Fruit fly (Drosophila melanogaster) whole organism, embryonic: ENCODE measurements around the gene CG10984.

Experiments used
- Bgb ChIP-seq: fragments of 200-800 bp; sonication (Bioruptor generic); IDR thresholded peaks from 2 replicates; pipeline ENCODE4 v1.3.6; 2022; ENCODE audit warnings: missing biosample characterization, missing genetic modification characterization; ENCODE audit not compliant: partially characterized antibody
- CG10267 ChIP-seq: fragments of 200-800 bp; sonication (Bioruptor generic); optimal IDR thresholded peaks from 2 replicates; lab custom pipeline; 2018; ENCODE audit warnings: missing biosample characterization, mild to moderate bottlenecking, missing genetic modification characterization, moderate library complexity
- CG12219 ChIP-seq: fragments of 200-800 bp; sonication (Bioruptor generic); optimal IDR thresholded peaks from 3 replicates; lab custom pipeline; 2018; ENCODE audit warnings: missing biosample characterization, mild to moderate bottlenecking, missing genetic modification characterization
- CG12659 ChIP-seq: fragments of 200-800 bp; sonication (Bioruptor generic); optimal IDR thresholded peaks from 3 replicates; lab custom pipeline; 2017; ENCODE audit warnings: mild to moderate bottlenecking, missing biosample characterization, missing genetic modification reagents, missing genetic modification characterization
- CG14710 ChIP-seq: fragments of 200-800 bp; sonication (Bioruptor generic); optimal IDR thresholded peaks from 3 replicates; lab custom pipeline; 2019; ENCODE audit warnings: missing biosample characterization, mild to moderate bottlenecking, missing genetic modification characterization, moderate library complexity
- CG14860 ChIP-seq: fragments of 200-800 bp; sonication (Bioruptor generic); IDR thresholded peaks from 3 replicates; pipeline ENCODE4 v1.3.6; 2022; ENCODE audit warnings: missing biosample characterization, missing genetic modification characterization; ENCODE audit not compliant: partially characterized antibody
- CG17829 ChIP-seq: fragments of 200-800 bp; optimal IDR thresholded peaks from 2 replicates; lab custom pipeline; 2019; ENCODE audit warnings: missing biosample characterization, mild to moderate bottlenecking, missing genetic modification characterization, moderate library complexity
- CG1792 ChIP-seq: fragments of 200-800 bp; sonication (Bioruptor generic); optimal IDR thresholded peaks from 2 replicates; lab custom pipeline; 2016; ENCODE audit warnings: missing biosample characterization, missing genetic modification characterization
- CG2116 ChIP-seq: fragments of 200-800 bp; sonication (Bioruptor generic); optimal IDR thresholded peaks from 3 replicates; lab custom pipeline; 2018; ENCODE audit warnings: missing biosample characterization, mild to moderate bottlenecking, missing genetic modification characterization
- CG2120 ChIP-seq: fragments of 200-800 bp; sonication (Bioruptor generic); optimal IDR thresholded peaks from 3 replicates; lab custom pipeline; 2016; ENCODE audit warnings: missing biosample characterization, missing genetic modification characterization
- CG30020 ChIP-seq: fragments of 200-800 bp; optimal IDR thresholded peaks from 2 replicates; lab custom pipeline; 2019; ENCODE audit warnings: missing biosample characterization, mild to moderate bottlenecking, missing genetic modification characterization, moderate library complexity
- CG30403 ChIP-seq: fragments of 200-800 bp; sonication (Bioruptor generic); optimal IDR thresholded peaks from 3 replicates; lab custom pipeline; 2016; ENCODE audit warnings: missing biosample characterization, missing genetic modification characterization
- CG4360 ChIP-seq: fragments of 200-800 bp; sonication (Bioruptor generic); IDR thresholded peaks from 2 replicates; pipeline ENCODE4 v1.3.6; 2022; ENCODE audit warnings: missing biosample characterization, missing genetic modification characterization
- CG4617 ChIP-seq: fragments of 200-800 bp; sonication (Bioruptor generic); optimal IDR thresholded peaks from 3 replicates; lab custom pipeline; 2016; ENCODE audit warnings: missing biosample characterization, missing genetic modification characterization, borderline replicate concordance
- CG4820 ChIP-seq: fragments of 200-800 bp; sonication (Bioruptor generic); optimal IDR thresholded peaks from 3 replicates; lab custom pipeline; 2016; ENCODE audit warnings: missing biosample characterization, missing genetic modification characterization
- CG8924 ChIP-seq: fragments of 200-800 bp; optimal IDR thresholded peaks from 3 replicates; lab custom pipeline; 2019; ENCODE audit warnings: missing biosample characterization, mild to moderate bottlenecking, missing genetic modification characterization, moderate library complexity
- CHES-1-like ChIP-seq: fragments of 200-800 bp; sonication (Bioruptor generic); optimal IDR thresholded peaks from 2 replicates; lab custom pipeline; 2016; ENCODE audit warnings: missing biosample characterization, missing genetic modification characterization
- Chrac-16 ChIP-seq: fragments of 200-800 bp; sonication (Bioruptor generic); optimal IDR thresholded peaks from 3 replicates; lab custom pipeline; 2016; ENCODE audit warnings: missing biosample characterization, missing genetic modification characterization
- Doc3 ChIP-seq: fragments of 200-800 bp; sonication (Bioruptor generic); IDR thresholded peaks from 3 replicates; pipeline ENCODE4 v1.3.6; 2022; ENCODE audit warnings: missing biosample characterization, missing genetic modification characterization; ENCODE audit not compliant: partially characterized antibody
- Dp ChIP-seq: fragments of 200-800 bp; sonication (Bioruptor generic); optimal IDR thresholded peaks from 2 replicates; lab custom pipeline; 2018; ENCODE audit warnings: missing biosample characterization, mild to moderate bottlenecking, missing genetic modification characterization, moderate library complexity
- Eip74EF ChIP-seq, 2 experiments: fragments of 200-800 bp in 1 of 2; fragments of >200 bp in 1 of 2; sonication (Bioruptor generic) in 1 of 2; optimal IDR thresholded peaks; 2 replicates each; lab custom pipeline; 2017 to 2019; ENCODE audit warnings: missing biosample characterization in 2 of 2, missing genetic modification characterization in 2 of 2, mild to moderate bottlenecking in 1 of 2, moderate library complexity in 1 of 2
- Fer2 ChIP-seq: fragments of 200-800 bp; sonication (Bioruptor generic); optimal IDR thresholded peaks from 2 replicates; lab custom pipeline; 2018; ENCODE audit warnings: missing biosample characterization, mild to moderate bottlenecking, missing genetic modification characterization, moderate library complexity
- HLH4C ChIP-seq: fragments of 200-800 bp; sonication (Bioruptor generic); IDR thresholded peaks from 3 replicates; pipeline ENCODE4 v1.3.6; 2022; ENCODE audit warnings: missing biosample characterization, missing genetic modification characterization; ENCODE audit not compliant: partially characterized antibody
- MBD-R2 ChIP-seq: fragments of 200-800 bp; sonication (Bioruptor generic); IDR thresholded peaks from 2 replicates; pipeline ENCODE4 v1.3.6; 2022; ENCODE audit warnings: missing biosample characterization, missing genetic modification characterization
- MESR4 ChIP-seq: fragments of 200-800 bp; sonication (Bioruptor generic); optimal IDR thresholded peaks from 2 replicates; lab custom pipeline; 2018; ENCODE audit warnings: missing biosample characterization, mild to moderate bottlenecking, missing genetic modification characterization, moderate library complexity
- Med ChIP-seq: fragments of 200-800 bp; sonication (Bioruptor generic); peaks from one replicate; lab custom pipeline; 2016; ENCODE audit warnings: missing biosample characterization, missing genetic modification characterization, mild to moderate bottlenecking, inconsistent platforms, moderate library complexity
- Opbp ChIP-seq: fragments of 200-800 bp; sonication (Bioruptor generic); IDR thresholded peaks from 3 replicates; pipeline ENCODE4 v1.3.6; 2022; ENCODE audit warnings: missing biosample characterization, missing genetic modification characterization; ENCODE audit not compliant: partially characterized antibody
- Pdp1 ChIP-seq, 2 experiments: fragments of 200-800 bp; sonication (Bioruptor generic); optimal IDR thresholded peaks; 3 replicates each; lab custom pipeline; 2016; ENCODE audit warnings: missing biosample characterization in 2 of 2, missing genetic modification characterization in 2 of 2, mild to moderate bottlenecking in 1 of 2, moderate library complexity in 1 of 2
- Usf ChIP-seq: fragments of 200-800 bp; sonication (Bioruptor generic); optimal IDR thresholded peaks from 2 replicates; lab custom pipeline; 2017; ENCODE audit warnings: missing genotype, missing biosample characterization, missing genetic modification characterization
- Xbp1 ChIP-seq: fragments of 200-800 bp; sonication (Bioruptor generic); optimal IDR thresholded peaks from 3 replicates; lab custom pipeline; 2016; ENCODE audit warnings: missing biosample characterization, mild to moderate bottlenecking, missing genetic modification characterization
- YL-1 ChIP-seq: fragments of 200-800 bp; sonication (Bioruptor generic); optimal IDR thresholded peaks from 3 replicates; lab custom pipeline; 2017; ENCODE audit warnings: missing biosample characterization, mild to moderate bottlenecking, missing genetic modification characterization
- bigmax ChIP-seq: fragments of 200-800 bp; sonication (Bioruptor generic); optimal IDR thresholded peaks from 2 replicates; lab custom pipeline; 2018; ENCODE audit warnings: missing biosample characterization, mild to moderate bottlenecking, missing genetic modification characterization
- crol ChIP-seq: fragments of 200-800 bp; sonication (Bioruptor generic); IDR thresholded peaks from 2 replicates; pipeline ENCODE4 v1.3.6; 2022; ENCODE audit warnings: missing biosample characterization, missing genetic modification characterization
- da ChIP-seq: fragments of 200-800 bp; sonication (Bioruptor generic); optimal IDR thresholded peaks from 2 replicates; lab custom pipeline; 2016; ENCODE audit warnings: missing biosample characterization, missing genetic modification characterization
- exex ChIP-seq: fragments of 200-800 bp; sonication (Bioruptor generic); optimal IDR thresholded peaks from 4 replicates; lab custom pipeline; 2018; ENCODE audit warnings: missing biosample characterization, mild to moderate bottlenecking, missing genetic modification characterization, moderate library complexity
- fru ChIP-seq: fragments of >200 bp; optimal IDR thresholded peaks from 2 replicates; lab custom pipeline; 2017
- gfzf ChIP-seq: fragments of 200-800 bp; sonication (Bioruptor generic); optimal IDR thresholded peaks from 2 replicates; lab custom pipeline; 2016; ENCODE audit warnings: missing biosample characterization, mild to moderate bottlenecking, missing genetic modification characterization, moderate library complexity
- h ChIP-seq: fragments of >200 bp; optimal IDR thresholded peaks from 2 replicates; lab custom pipeline; 2017
- luna ChIP-seq: fragments of 200-800 bp; sonication (Bioruptor generic); optimal IDR thresholded peaks from 2 replicates; lab custom pipeline; 2016; ENCODE audit warnings: missing biosample characterization, missing genetic modification characterization
- nerfin-2 ChIP-seq: fragments of 200-800 bp; sonication (Bioruptor generic); IDR thresholded peaks from 2 replicates; pipeline ENCODE4 v1.3.6; 2022; ENCODE audit warnings: missing biosample characterization, missing genetic modification characterization; ENCODE audit not compliant: partially characterized antibody
- pfk ChIP-seq: fragments of 200-800 bp; sonication (Bioruptor generic); optimal IDR thresholded peaks from 2 replicates; lab custom pipeline; 2018; ENCODE audit warnings: missing biosample characterization, mild to moderate bottlenecking, missing genetic modification characterization, moderate library complexity
- phol ChIP-seq: fragments of 200-800 bp; sonication (Bioruptor generic); optimal IDR thresholded peaks from 3 replicates; lab custom pipeline; 2018; ENCODE audit warnings: missing biosample characterization, mild to moderate bottlenecking, missing genetic modification characterization, moderate library complexity
- sna ChIP-seq: fragments of 200-800 bp; sonication (Bioruptor generic); IDR thresholded peaks from 2 replicates; pipeline ENCODE4 v1.3.6; 2022; ENCODE audit warnings: missing biosample characterization, missing genetic modification characterization; ENCODE audit not compliant: partially characterized antibody
- tll ChIP-seq, 2 experiments: fragments of 200-800 bp in 1 of 2; fragments of >200 bp in 1 of 2; sonication (Bioruptor generic) in 1 of 2; optimal IDR thresholded peaks; 2 replicates each; lab custom pipeline; 2017 to 2019; ENCODE audit warnings: missing biosample characterization in 2 of 2, missing genetic modification characterization in 2 of 2, mild to moderate bottlenecking in 1 of 2, moderate library complexity in 1 of 2
- trem ChIP-seq: fragments of 200-800 bp; optimal IDR thresholded peaks from 3 replicates; lab custom pipeline; 2019; ENCODE audit warnings: missing biosample characterization, mild to moderate bottlenecking, missing genetic modification characterization, moderate library complexity
- z ChIP-seq: fragments of 200-800 bp; sonication (Bioruptor generic); IDR thresholded peaks from 3 replicates; pipeline ENCODE4 v1.3.6; 2022; ENCODE audit warnings: missing biosample characterization, missing genetic modification characterization

Gene CG10984

DNA sequence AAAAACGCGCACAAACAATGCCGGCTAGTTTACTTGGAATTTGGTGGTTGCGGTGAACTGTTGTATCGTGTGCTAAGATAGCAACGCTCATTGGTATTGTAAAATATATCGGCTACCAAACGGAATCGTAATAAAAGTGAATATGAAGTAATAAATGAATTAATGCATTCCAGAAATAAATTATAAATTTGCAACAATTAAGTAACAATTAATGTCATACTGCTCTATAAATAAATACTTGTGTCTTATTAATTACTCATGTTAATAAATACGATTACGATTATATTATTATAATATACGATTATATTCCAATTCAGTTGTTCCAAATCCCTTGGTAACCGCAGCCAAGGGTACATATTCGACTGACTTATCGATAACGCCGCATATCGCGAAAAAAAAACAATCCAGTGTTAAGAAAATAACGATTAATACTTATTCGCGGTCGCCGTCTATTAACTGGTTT is 15.3 kb upstream of the CG10984 start, which contains the start of the genes SmD1 and Ptp69D (continued):
- peak in 1 of 2 experiments; percentile 48 for TF ChIP-seq tll (GFP tag; optimal IDR thresholded peaks at IDR 0.05; lab: Kevin White, UChicago)
- peak; percentile 14 for TF ChIP-seq CG4820 (GFP tag; lab: Kevin White, UChicago)
- TF ChIP-seq CG12219 (GFP tag; lab: Kevin White, UChicago) = no peak
- TF ChIP-seq CG14710 (tag; lab: Kevin White, UChicago) = peak; percentile 72
- TF ChIP-seq Xbp1 (GFP tag; lab: Kevin White, UChicago) = peak; percentile 6
- TF ChIP-seq CG8924 (tag; lab: Kevin White, UChicago) = peak; percentile 67
- TF ChIP-seq CG12659 = peak; percentile 87
- peak; percentile 64 for TF ChIP-seq bigmax
- TF ChIP-seq h (lab: Kevin White, UChicago) = no peak
- no peak for TF ChIP-seq fru (lab: Kevin White, UChicago)
- TF ChIP-seq CG30020 (tag; lab: Kevin White, UChicago) = peak; percentile 99

DNA sequence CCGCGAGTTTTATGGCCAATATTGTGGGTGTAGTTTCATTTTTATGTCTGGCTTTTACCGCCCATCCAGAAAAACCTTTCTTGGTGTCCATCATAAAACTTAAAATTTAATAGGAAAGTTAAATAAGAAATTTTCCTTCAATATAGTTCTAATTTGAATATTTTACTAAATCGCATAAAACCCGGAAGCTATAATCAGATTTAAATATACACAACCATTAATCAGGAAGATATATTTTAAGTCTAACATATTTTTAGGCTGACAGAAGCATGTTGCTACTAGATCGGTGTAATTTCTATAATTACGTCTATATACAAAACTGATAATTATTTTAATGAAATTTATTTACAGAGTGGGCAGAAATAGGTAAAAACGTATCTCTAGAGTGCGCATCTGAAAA is 14.2 kb upstream of the CG10984 start:
- TF ChIP-seq crol (GFP tag; lab: Robert Waterston, UW) (no peak), Eip74EF (GFP tag; optimal IDR thresholded peaks at IDR 0.05; lab: Kevin White, UChicago) (peak in 1 of 2 experiments; percentile 92), CG4360 (no peak), Usf (GFP tag; lab: Kevin White, UChicago) (no peak)

DNA sequence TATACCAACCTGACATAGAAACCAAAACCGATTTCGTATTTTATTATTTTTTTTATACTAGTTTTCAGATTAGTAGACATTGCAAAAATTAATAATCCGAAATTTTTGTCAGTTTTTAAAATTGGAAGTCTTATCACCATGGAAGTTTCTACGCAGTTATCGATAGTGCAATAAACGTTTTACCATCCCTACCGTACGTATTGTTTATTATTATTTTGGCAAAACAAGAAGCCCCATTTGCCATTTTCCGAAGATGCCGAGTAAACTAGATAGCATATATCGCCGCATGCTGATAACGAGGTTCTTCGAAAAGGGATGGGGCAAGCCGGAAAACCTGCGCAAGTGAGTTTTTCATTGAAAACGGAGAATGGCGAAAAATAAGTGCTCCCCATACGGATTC is 8.3 kb upstream of the CG10984 start, which contains the start of gene CG32112:
TSS of gene CG32112 (plus strand) at position 111 of the 400 bp plus-strand sequence.
- TF ChIP-seq da (GFP tag; lab: Kevin White, UChicago) (no peak), Fer2 (no peak), gfzf (GFP tag; lab: Kevin White, UChicago) (peak; percentile 26), CG2120 (GFP tag; lab: Kevin White, UChicago) (peak; percentile 35), nerfin-2 (GFP tag; lab: Robert Waterston, UW) (peak; percentile 64; the same call in 1 of the 2 replicates), CG14860 (GFP tag; lab: Robert Waterston, UW) (peak; percentile 54; the same call in 2 of the 3 replicates), YL-1 (GFP tag; lab: Kevin White, UChicago) (peak; percentile 57), Doc3 (GFP tag; lab: Robert Waterston, UW) (peak; percentile 77), Bgb (GFP tag; lab: Robert Waterston, UW) (peak; percentile 70), exex (tag; lab: Kevin White, UChicago) (peak; percentile 17), Dp (peak; percentile 68), phol (tag; lab: Kevin White, UChicago) (peak; percentile 11), pfk (GFP tag; lab: Kevin White, UChicago) (peak; percentile 82), CG10267 (tag; lab: Kevin White, UChicago) (peak; percentile 40), Pdp1 (GFP tag; optimal IDR thresholded peaks at IDR 0.05; lab: Kevin White, UChicago) (peak in 1 of 2 experiments; percentile 94), CG1792 (GFP tag; lab: Kevin White, UChicago) (peak; percentile 8), CHES-1-like (GFP tag; lab: Kevin White, UChicago) (peak; percentile 19), CG30403 (GFP tag; lab: Kevin White, UChicago) (peak; percentile 9), Med (GFP tag; lab: Kevin White, UChicago) (peak; percentile 52), CG2116 (peak; percentile 89), luna (GFP tag; lab: Kevin White, UChicago) (no peak), MBD-R2 (GFP tag; lab: Robert Waterston, UW) (peak; percentile 64), MESR4 (GFP tag; lab: Kevin White, UChicago) (peak; percentile 47), CG17829 (tag; lab: Kevin White, UChicago) (peak; percentile 3), CG14710 (tag; lab: Kevin White, UChicago) (peak; percentile 62), Opbp (GFP tag; lab: Robert Waterston, UW) (peak; percentile 58; the same call in 1 of the 3 replicates), Chrac-16 (GFP tag; lab: Kevin White, UChicago) (peak; percentile 20), CG4617 (GFP tag; lab: Kevin White, UChicago) (peak; percentile 50), HLH4C (GFP tag; lab: Robert Waterston, UW) (peak; percentile 74), z (GFP tag; lab: Robert Waterston, UW) (no peak), sna (peak; percentile 72), trem (tag; lab: Kevin White, UChicago) (peak; percentile 45)
